In the genomic region with DNA sequence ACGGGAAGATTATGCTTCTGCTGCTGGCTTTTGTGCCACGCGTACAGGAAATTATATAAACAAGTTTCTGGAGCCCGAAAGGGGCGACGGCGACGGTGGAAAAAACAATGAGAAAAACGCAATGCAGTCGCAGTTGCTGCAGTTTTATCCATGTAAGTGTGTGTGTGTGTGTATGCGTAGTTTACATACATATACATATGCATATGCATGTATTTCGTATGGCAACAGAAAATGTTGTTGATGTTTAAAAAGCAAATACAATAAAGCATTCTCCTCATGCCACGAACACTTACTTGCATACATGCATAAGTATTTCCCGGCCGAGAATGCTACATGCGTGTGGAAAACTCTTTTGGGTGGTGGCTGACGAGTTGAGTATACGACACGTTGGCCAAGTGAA, we compare ENCODE assay signal across 1 fruit fly cellular context.
TF ChIP-seq lines count a peak whose summit lies in the region.

No protein-coding gene starts in this region.

TF ChIP-seq in whole organism, embryonic, 481 proteins besides CTCF, POLR2A, EP300 and RAD21 (continued from another document and continues in another):
- TF ChIP-seq zfh1 (GFP tag; IDR thresholded peaks at IDR 0.05; lab: Robert Waterston, UW) (peak; percentile 67), hkb (optimal IDR thresholded peaks at IDR 0.05; lab: Kevin White, UChicago) (no peak), hkb (GFP tag; IDR thresholded peaks at IDR 0.05; lab: Robert Waterston, UW) (0 out of 2 replicates have a peak, but pooled peaks have one; percentile 21), sc (optimal IDR thresholded peaks at IDR 0.05; lab: Kevin White, UChicago) (no peak), sc (GFP tag; optimal IDR thresholded peaks at IDR 0.05; lab: Kevin White, UChicago) (peak; percentile 62), lab (GFP tag; optimal IDR thresholded peaks at IDR 0.05; lab: Kevin White, UChicago) (peak; percentile 30), CG1602 (GFP tag; optimal IDR thresholded peaks at IDR 0.05; lab: Kevin White, UChicago) (no peak), CG12942 (GFP tag; optimal IDR thresholded peaks at IDR 0.05; lab: Kevin White, UChicago) (no peak), Xbp1 (GFP tag; optimal IDR thresholded peaks at IDR 0.05; lab: Kevin White, UChicago) (no peak), CG4707 (GFP tag; optimal IDR thresholded peaks at IDR 0.05; lab: Kevin White, UChicago) (peak; percentile 72), ab (GFP tag; optimal IDR thresholded peaks at IDR 0.05; lab: Kevin White, UChicago) (no peak), cg (GFP tag; optimal IDR thresholded peaks at IDR 0.05; lab: Kevin White, UChicago) (peak; percentile 81), TFAM (GFP tag; optimal IDR thresholded peaks at IDR 0.05; lab: Kevin White, UChicago) (no peak), Lim3 (GFP tag; IDR thresholded peaks at IDR 0.05; lab: Robert Waterston, UW) (no peak), corto (GFP tag; optimal IDR thresholded peaks at IDR 0.05; lab: Kevin White, UChicago) (no peak), pros (GFP tag; optimal IDR thresholded peaks at IDR 0.05; lab: Kevin White, UChicago) (no peak), Usf (GFP tag; optimal IDR thresholded peaks at IDR 0.05; lab: Kevin White, UChicago) (no peak), trem (tag; optimal IDR thresholded peaks at IDR 0.05; lab: Kevin White, UChicago) (no peak), CG33557 (GFP tag; optimal IDR thresholded peaks at IDR 0.05; lab: Kevin White, UChicago) (peak; percentile 77), CG12155 (GFP tag; optimal IDR thresholded peaks at IDR 0.05; lab: Kevin White, UChicago) (no peak), chinmo (GFP tag; IDR thresholded peaks at IDR 0.05; lab: Robert Waterston, UW; ENCODE audit: partially characterized antibody) (no peak), zen (tag; optimal IDR thresholded peaks at IDR 0.05; lab: Kevin White, UChicago) (no peak), pita (GFP tag; optimal IDR thresholded peaks at IDR 0.05; lab: Kevin White, UChicago) (no peak), Lhr (GFP tag; optimal IDR thresholded peaks at IDR 0.05; lab: Kevin White, UChicago) (peak; percentile 65), ac (GFP tag; optimal IDR thresholded peaks at IDR 0.05; lab: Kevin White, UChicago) (peak; percentile 57), esg (GFP tag; conservative IDR thresholded peaks at IDR 0.05; lab: Robert Waterston, UW) (no peak), lov (optimal IDR thresholded peaks at IDR 0.05; lab: Kevin White, UChicago) (no peak), lov (GFP tag; IDR thresholded peaks at IDR 0.05; lab: Robert Waterston, UW) (no peak), Gug (GFP tag; IDR thresholded peaks at IDR 0.05; lab: Robert Waterston, UW) (no peak), CG4730 (GFP tag; IDR thresholded peaks at IDR 0.05; lab: Robert Waterston, UW) (no peak), kah (GFP tag; optimal IDR thresholded peaks at IDR 0.05; lab: Kevin White, UChicago) (no peak), Chrac-16 (GFP tag; optimal IDR thresholded peaks at IDR 0.05; lab: Kevin White, UChicago) (no peak), inv (GFP tag; IDR thresholded peaks at IDR 0.05; lab: Robert Waterston, UW; ENCODE audit: partially characterized antibody) (no peak), NC2β (GFP tag; optimal IDR thresholded peaks at IDR 0.05; lab: Kevin White, UChicago) (peak; percentile 24), CG15696 (tag; optimal IDR thresholded peaks at IDR 0.05; lab: Kevin White, UChicago) (peak; percentile 74), gsb (GFP tag; IDR thresholded peaks at IDR 0.05; lab: Robert Waterston, UW) (no peak), klu (GFP tag; IDR thresholded peaks at IDR 0.05; lab: Robert Waterston, UW) (no peak), Fer2 (tag; optimal IDR thresholded peaks at IDR 0.05; lab: Kevin White, UChicago) (no peak), CG18011 (GFP tag; optimal IDR thresholded peaks at IDR 0.05; lab: Kevin White, UChicago) (no peak), pnt (GFP tag; optimal IDR thresholded peaks at IDR 0.05; lab: Kevin White, UChicago) (no peak), Oaz (GFP tag; IDR thresholded peaks at IDR 0.05; lab: Robert Waterston, UW) (no peak), wdn (GFP tag; IDR thresholded peaks at IDR 0.05; lab: Robert Waterston, UW) (no peak), Med (GFP tag; lab: Kevin White, UChicago) (peak; percentile 72), Asciz (GFP tag; optimal IDR thresholded peaks at IDR 0.05; lab: Kevin White, UChicago) (peak; percentile 66), br (optimal IDR thresholded peaks at IDR 0.05; lab: Kevin White, UChicago) (no peak), org-1 (GFP tag; optimal IDR thresholded peaks at IDR 0.05; lab: Kevin White, UChicago) (peak; percentile 76), CG17186 (GFP tag; optimal IDR thresholded peaks at IDR 0.05; lab: Kevin White, UChicago) (peak; percentile 36), oc (tag; optimal IDR thresholded peaks at IDR 0.05; lab: Kevin White, UChicago) (peak; percentile 27), GATAe (GFP tag; conservative IDR thresholded peaks at IDR 0.05; lab: Robert Waterston, UW) (no peak), ap (GFP tag; IDR thresholded peaks at IDR 0.05; lab: Robert Waterston, UW) (no peak), CG11247 (GFP tag; IDR thresholded peaks at IDR 0.05; lab: Robert Waterston, UW) (no peak), crp (GFP tag; optimal IDR thresholded peaks at IDR 0.05; lab: Kevin White, UChicago) (no peak), CG2199 (GFP tag; IDR thresholded peaks at IDR 0.05; lab: Robert Waterston, UW) (peak; percentile 84; the same call in 2 of the 3 replicates), CG7556 (GFP tag; optimal IDR thresholded peaks at IDR 0.05; lab: Kevin White, UChicago) (peak; percentile 15), CG17361 (GFP tag; IDR thresholded peaks at IDR 0.05; lab: Robert Waterston, UW) (no peak), CG9876 (GFP tag; optimal IDR thresholded peaks at IDR 0.05; lab: Kevin White, UChicago) (no peak), CoRest (tag; optimal IDR thresholded peaks at IDR 0.05; lab: Kevin White, UChicago) (peak; percentile 36), CG11723 (GFP tag; optimal IDR thresholded peaks at IDR 0.05; lab: Kevin White, UChicago) (peak; percentile 41), CG6683 (GFP tag; optimal IDR thresholded peaks at IDR 0.05; lab: Kevin White, UChicago) (no peak), CG15514 (GFP tag; optimal IDR thresholded peaks at IDR 0.05; lab: Kevin White, UChicago) (no peak), chm (GFP tag; IDR thresholded peaks at IDR 0.05; lab: Robert Waterston, UW) (0 out of 2 replicates have a peak, but pooled peaks have one; percentile 53), knrl (GFP tag; IDR thresholded peaks at IDR 0.05; lab: Robert Waterston, UW; ENCODE audit: partially characterized antibody) (no peak), jigr1 (GFP tag; IDR thresholded peaks at IDR 0.05; lab: Robert Waterston, UW) (no peak), CG11504 (tag; optimal IDR thresholded peaks at IDR 0.05; lab: Kevin White, UChicago) (peak; percentile 17), D (optimal IDR thresholded peaks at IDR 0.05; lab: Kevin White, UChicago) (no peak), D (GFP tag; optimal IDR thresholded peaks at IDR 0.05; lab: Kevin White, UChicago) (peak; percentile 61), CG1024 (GFP tag; IDR thresholded peaks at IDR 0.05; lab: Robert Waterston, UW) (peak; percentile 62; the same call in 1 of the 2 replicates), CG14441 (GFP tag; IDR thresholded peaks at IDR 0.05; lab: Robert Waterston, UW) (no peak), hth (optimal IDR thresholded peaks at IDR 0.05; lab: Kevin White, UChicago) (no peak), CG6854 (GFP tag; optimal IDR thresholded peaks at IDR 0.05; lab: Kevin White, UChicago) (no peak), cato (GFP tag; optimal IDR thresholded peaks at IDR 0.05; lab: Kevin White, UChicago; ENCODE audit: borderline replicate concordance) (no peak), CG32767 (GFP tag; IDR thresholded peaks at IDR 0.05; lab: Robert Waterston, UW) (peak; percentile 36; the same call in 1 of the 2 replicates), CG4404 (GFP tag; IDR thresholded peaks at IDR 0.05; lab: Robert Waterston, UW) (no peak), Awh (GFP tag; IDR thresholded peaks at IDR 0.05; lab: Robert Waterston, UW) (no peak), CG16779 (GFP tag; IDR thresholded peaks at IDR 0.05; lab: Robert Waterston, UW) (no peak), CG10267 (tag; optimal IDR thresholded peaks at IDR 0.05; lab: Kevin White, UChicago) (no peak), wor (GFP tag; IDR thresholded peaks at IDR 0.05; lab: Robert Waterston, UW) (no peak), CG17802 (tag; optimal IDR thresholded peaks at IDR 0.05; lab: Kevin White, UChicago) (no peak), MESR4 (GFP tag; optimal IDR thresholded peaks at IDR 0.05; lab: Kevin White, UChicago) (no peak), CG8359 (GFP tag; optimal IDR thresholded peaks at IDR 0.05; lab: Kevin White, UChicago; ENCODE audit: borderline replicate concordance) (peak; percentile 48), pho (GFP tag; optimal IDR thresholded peaks at IDR 0.05; lab: Kevin White, UChicago) (no peak), CG16813 (GFP tag; IDR thresholded peaks at IDR 0.05; lab: Robert Waterston, UW; ENCODE audit: partially characterized antibody) (no peak), ato (GFP tag; IDR thresholded peaks at IDR 0.05; lab: Robert Waterston, UW; ENCODE audit: partially characterized antibody) (no peak), Adf1 (GFP tag; IDR thresholded peaks at IDR 0.05; lab: Robert Waterston, UW) (no peak), CG32772 (GFP tag; IDR thresholded peaks at IDR 0.05; lab: Robert Waterston, UW) (no peak), CG7839 (tag; optimal IDR thresholded peaks at IDR 0.05; lab: Kevin White, UChicago) (no peak), CG31365 (tag; optimal IDR thresholded peaks at IDR 0.05; lab: Kevin White, UChicago) (no peak), en (GFP tag; optimal IDR thresholded peaks at IDR 0.05; lab: Kevin White, UChicago) (no peak), otp (GFP tag; IDR thresholded peaks at IDR 0.05; lab: Robert Waterston, UW) (no peak; the same call in 2 of the 3 replicates), ERR (GFP tag; optimal IDR thresholded peaks at IDR 0.05; lab: Kevin White, UChicago) (no peak), nmo (GFP tag; optimal IDR thresholded peaks at IDR 0.05; lab: Kevin White, UChicago) (peak; percentile 7), CG8924 (tag; optimal IDR thresholded peaks at IDR 0.05; lab: Kevin White, UChicago) (peak; percentile 42), CG15073 (GFP tag; optimal IDR thresholded peaks at IDR 0.05; lab: Kevin White, UChicago) (no peak), Sox102F (GFP tag; optimal IDR thresholded peaks at IDR 0.05; lab: Kevin White, UChicago) (peak; percentile 42), Dref (GFP tag; IDR thresholded peaks at IDR 0.05; lab: Robert Waterston, UW) (no peak), ash1 (GFP tag; optimal IDR thresholded peaks at IDR 0.05; lab: Kevin White, UChicago) (no peak), scrt (GFP tag; optimal IDR thresholded peaks at IDR 0.05; lab: Kevin White, UChicago) (no peak), Deaf1 (tag; optimal IDR thresholded peaks at IDR 0.05; lab: Kevin White, UChicago) (peak; percentile 10), jing (GFP tag; optimal IDR thresholded peaks at IDR 0.05; lab: Kevin White, UChicago) (no peak), D19A (tag; optimal IDR thresholded peaks at IDR 0.05; lab: Kevin White, UChicago) (peak; percentile 12), CG1603 (tag; optimal IDR thresholded peaks at IDR 0.05; lab: Kevin White, UChicago) (peak; percentile 62), CG14965 (GFP tag; optimal IDR thresholded peaks at IDR 0.05; lab: Kevin White, UChicago; ENCODE audit: borderline replicate concordance) (no peak), Camta (GFP tag; optimal IDR thresholded peaks at IDR 0.05; lab: Kevin White, UChicago) (peak; percentile 9), sqz (GFP tag; optimal IDR thresholded peaks at IDR 0.05; lab: Kevin White, UChicago) (peak; percentile 37), mld (GFP tag; IDR thresholded peaks at IDR 0.05; lab: Robert Waterston, UW; ENCODE audit: partially characterized antibody) (no peak), CG2202 (tag; optimal IDR thresholded peaks at IDR 0.05; lab: Kevin White, UChicago) (peak; percentile 75), CG30431 (GFP tag; optimal IDR thresholded peaks at IDR 0.05; lab: Kevin White, UChicago) (peak; percentile 9), caup (GFP tag; optimal IDR thresholded peaks at IDR 0.05; lab: Kevin White, UChicago; ENCODE audit: severe bottlenecking) (no peak), CG10979 (tag; optimal IDR thresholded peaks at IDR 0.05; lab: Kevin White, UChicago) (peak; percentile 47), CG3726 (GFP tag; IDR thresholded peaks at IDR 0.05; lab: Robert Waterston, UW) (no peak), cas (GFP tag; IDR thresholded peaks at IDR 0.05; lab: Robert Waterston, UW) (no peak), Poxn (GFP tag; IDR thresholded peaks at IDR 0.05; lab: Robert Waterston, UW) (no peak), repo (GFP tag; optimal IDR thresholded peaks at IDR 0.05; lab: Kevin White, UChicago) (no peak), CG8765 (GFP tag; IDR thresholded peaks at IDR 0.05; lab: Robert Waterston, UW) (no peak), lmd (GFP tag; IDR thresholded peaks at IDR 0.05; lab: Robert Waterston, UW) (no peak), mirr (GFP tag; optimal IDR thresholded peaks at IDR 0.05; lab: Kevin White, UChicago) (no peak), vnd (GFP tag; IDR thresholded peaks at IDR 0.05; lab: Robert Waterston, UW; ENCODE audit: partially characterized antibody) (no peak), dimm (GFP tag; IDR thresholded peaks at IDR 0.05; lab: Robert Waterston, UW) (no peak), CG8281 (tag; optimal IDR thresholded peaks at IDR 0.05; lab: Kevin White, UChicago) (no peak), dmrt11E (tag; optimal IDR thresholded peaks at IDR 0.05; lab: Kevin White, UChicago) (peak; percentile 52), E2f1 (GFP tag; IDR thresholded peaks at IDR 0.05; lab: Robert Waterston, UW) (no peak), h (optimal IDR thresholded peaks at IDR 0.05; lab: Kevin White, UChicago) (no peak), YL-1 (GFP tag; optimal IDR thresholded peaks at IDR 0.05; lab: Kevin White, UChicago) (peak; percentile 26), CG7372 (GFP tag; IDR thresholded peaks at IDR 0.05; lab: Robert Waterston, UW) (peak; percentile 34; the same call in 1 of the 2 replicates), CG4424 (GFP tag; optimal IDR thresholded peaks at IDR 0.05; lab: Kevin White, UChicago) (no peak), Rfx (GFP tag; IDR thresholded peaks at IDR 0.05; lab: Robert Waterston, UW) (no peak), tll (GFP tag; optimal IDR thresholded peaks at IDR 0.05; lab: Kevin White, UChicago) (peak in 1 of 2 experiments; percentile 3), CG7987 (GFP tag; optimal IDR thresholded peaks at IDR 0.05; lab: Kevin White, UChicago) (peak; percentile 26), CG13287 (GFP tag; IDR thresholded peaks at IDR 0.05; lab: Robert Waterston, UW; ENCODE audit: partially characterized antibody) (no peak), mam (GFP tag; optimal IDR thresholded peaks at IDR 0.05; lab: Kevin White, UChicago) (no peak), Sox100B (GFP tag; optimal IDR thresholded peaks at IDR 0.05; lab: Kevin White, UChicago) (peak; percentile 53)
